Worm (Caenorhabditis elegans): ENCODE results near the gene mrck-1.

mrck-1 gene

DNA sequence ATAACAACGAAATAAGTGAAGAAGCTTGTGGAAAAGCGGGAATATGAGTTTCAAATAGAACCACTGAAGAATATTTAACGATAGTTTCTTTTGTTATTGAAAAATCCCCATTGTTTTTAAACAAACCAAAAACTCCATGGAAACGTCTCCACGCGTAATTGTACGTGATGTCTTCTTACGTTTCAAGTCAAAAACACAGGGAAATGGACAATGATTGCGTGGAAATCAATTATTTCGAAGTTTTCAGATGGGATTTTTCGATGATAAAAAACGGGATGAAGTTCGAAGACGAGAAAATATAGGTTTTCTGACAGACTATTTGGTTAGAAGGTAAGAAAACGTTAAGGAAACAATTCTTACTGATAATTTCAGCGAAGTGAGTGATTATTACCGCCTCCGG lies 14.1 kb upstream of the mrck-1 start, which contains the start of the genes K12B6.4 and spe-49:
K12B6.4 (minus strand) TSS at position 101 of the 400 bp plus-strand sequence.
spe-49 (plus strand) TSS at position 185 of the 400 bp plus-strand sequence.
- no peak for TF ChIP-seq fkh-3 (tag; optimal IDR thresholded peaks at IDR 0.05)
- no peak for TF ChIP-seq ceh-40 (GFP tag; IDR thresholded peaks at IDR 0.05)
- TF ChIP-seq B0261.1 (tag; optimal IDR thresholded peaks at IDR 0.05): no peak
- TF ChIP-seq C06A6.2 (GFP tag; conservative IDR thresholded peaks at IDR 0.05): no peak
- TF ChIP-seq T07F8.4 (tag; optimal IDR thresholded peaks at IDR 0.05): no peak
- no peak for TF ChIP-seq rpc-1 (optimal IDR thresholded peaks at IDR 0.05)
- no peak for TF ChIP-seq rpc-1 (tag; optimal IDR thresholded peaks at IDR 0.05)

DNA sequence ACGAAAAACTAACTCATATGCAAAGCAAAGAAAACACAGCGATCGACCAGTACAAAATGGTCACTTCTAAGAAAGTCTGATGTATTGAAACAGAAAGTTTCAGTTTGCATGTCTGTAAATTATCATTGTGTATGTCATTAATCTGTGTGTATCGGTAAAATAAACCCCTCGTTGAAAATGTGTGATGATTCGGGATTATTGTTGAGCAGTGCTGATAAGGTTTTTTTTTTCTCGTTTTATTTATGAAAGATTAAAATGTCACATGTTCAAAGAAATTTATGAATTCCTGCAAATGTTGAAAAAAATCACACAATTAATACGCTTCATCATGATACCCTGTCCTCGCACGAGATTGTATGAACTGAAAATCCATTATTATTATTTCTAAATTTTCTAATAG lies 13.0 kb upstream of the mrck-1 start:
- no peak for TF ChIP-seq nfya-1 (tag; optimal IDR thresholded peaks at IDR 0.05; ENCODE audit: borderline replicate concordance, insufficient read depth)
- TF ChIP-seq nhr-90 (tag; optimal IDR thresholded peaks at IDR 0.05): no peak
- TF ChIP-seq nhr-80 (tag; optimal IDR thresholded peaks at IDR 0.05): peak; percentile 34

DNA sequence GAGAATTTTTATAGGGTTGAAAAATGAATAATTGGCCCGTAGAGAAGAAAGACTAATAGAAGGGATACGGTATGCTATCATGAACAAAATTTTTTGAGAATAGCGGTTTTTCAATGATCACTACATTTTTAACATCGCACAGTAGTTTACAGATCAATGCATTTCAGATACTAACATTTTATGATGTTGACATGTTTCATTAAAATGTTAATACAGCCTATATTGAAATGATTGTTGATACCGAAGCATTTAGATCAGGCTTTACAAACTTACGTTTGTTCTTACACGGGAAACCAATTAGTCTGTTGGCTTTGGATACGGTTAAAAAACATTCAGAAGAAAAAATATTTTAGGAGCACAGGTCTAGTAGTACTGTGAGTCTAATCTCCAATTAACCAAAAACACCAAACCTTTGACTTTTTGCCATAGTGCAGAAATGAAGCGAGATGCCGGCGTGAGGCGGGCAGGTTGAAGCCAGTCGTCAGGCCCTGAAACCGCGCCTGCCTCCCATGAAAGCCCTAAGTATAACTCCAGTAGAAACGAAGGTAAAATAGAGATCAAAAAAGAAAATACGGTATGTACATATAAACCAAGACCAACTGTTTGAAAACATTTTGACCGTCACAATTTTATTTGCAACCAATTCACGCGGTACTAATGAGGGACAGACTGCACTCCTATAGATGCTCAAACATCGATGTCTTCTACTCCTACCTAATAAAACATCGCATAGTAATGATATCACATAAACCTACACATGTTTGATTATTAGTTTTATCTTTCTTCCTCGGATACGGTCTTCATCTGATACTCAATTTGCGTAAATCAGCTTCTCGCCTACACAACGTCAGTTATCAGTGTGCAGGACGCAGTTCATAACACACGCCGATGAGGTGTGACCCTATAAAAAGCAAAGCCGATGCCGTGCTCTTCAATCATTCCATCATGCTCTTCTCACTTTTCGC lies 11.3 kb upstream of the mrck-1 start, which contains the start of gene fil-2:
fil-2 (plus strand) TSS at position 915 of the 965 bp plus-strand sequence.
- TF ChIP-seq T26A5.8 (tag; optimal IDR thresholded peaks at IDR 0.05): peak; percentile 17
- TF ChIP-seq bed-2 (GFP tag; IDR thresholded peaks at IDR 0.05): no peak
- no peak for TF ChIP-seq snpc-1.1 (tag; optimal IDR thresholded peaks at IDR 0.05; ENCODE audit: insufficient read depth)
- TF ChIP-seq F52B5.7 (tag; optimal IDR thresholded peaks at IDR 0.05): peak; percentile 12
- TF ChIP-seq F57C9.4 (tag; optimal IDR thresholded peaks at IDR 0.05): peak; percentile 38
- peak; percentile 23 for TF ChIP-seq ztf-26 (tag; optimal IDR thresholded peaks at IDR 0.05)
- TF ChIP-seq die-1 (tag; optimal IDR thresholded peaks at IDR 0.05): no peak
- no peak; the same call in 1 of the 2 replicates for TF ChIP-seq Y95B8A.8 (GFP tag; IDR thresholded peaks at IDR 0.05)
- TF ChIP-seq K11D2.4 (GFP tag; IDR thresholded peaks at IDR 0.05): peak; percentile 40
- peak; percentile 91 for TF ChIP-seq B0336.3 (GFP tag; IDR thresholded peaks at IDR 0.05)
- TF ChIP-seq athp-1 (tag; optimal IDR thresholded peaks at IDR 0.05): no peak
- no peak for TF ChIP-seq ama-1 (optimal IDR thresholded peaks at IDR 0.05)
- TF ChIP-seq ama-1 (GFP tag; optimal IDR thresholded peaks at IDR 0.05): no peak
- 0 out of 2 replicates have a peak, but pooled peaks have one; percentile 19 for TF ChIP-seq hmg-20 (GFP tag; IDR thresholded peaks at IDR 0.05)
- no peak for TF ChIP-seq egrh-3 (GFP tag; IDR thresholded peaks at IDR 0.05)
- TF ChIP-seq rcor-1 (GFP tag; IDR thresholded peaks at IDR 0.05): peak; percentile 34; the same call in 1 of the 2 replicates
- no peak for TF ChIP-seq dpl-1 (GFP tag; optimal IDR thresholded peaks at IDR 0.05)
- TF ChIP-seq snpc-1.3 (tag; optimal IDR thresholded peaks at IDR 0.05; ENCODE audit: insufficient read depth): peak; percentile 8
- no peak for TF ChIP-seq tbx-9 (tag; optimal IDR thresholded peaks at IDR 0.05; ENCODE audit: borderline replicate concordance)
- TF ChIP-seq hmg-1.2 (GFP tag; IDR thresholded peaks at IDR 0.05): 0 out of 2 replicates have a peak, but pooled peaks have one; percentile 21
- TF ChIP-seq ZK185.1 (tag; optimal IDR thresholded peaks at IDR 0.05; ENCODE audit: poor library complexity, severe bottlenecking): peak; percentile 65
- no peak for TF ChIP-seq D2030.7 (GFP tag; IDR thresholded peaks at IDR 0.05)
- no peak for TF ChIP-seq attf-5 (GFP tag; optimal IDR thresholded peaks at IDR 0.05)
- TF ChIP-seq ceh-27 (GFP tag; optimal IDR thresholded peaks at IDR 0.05): no peak
- TF ChIP-seq cebp-1 (GFP tag; IDR thresholded peaks at IDR 0.05): no peak
- peak; percentile 71 for TF ChIP-seq cebp-1 (tag; optimal IDR thresholded peaks at IDR 0.05)
- TF ChIP-seq mel-28 (tag; optimal IDR thresholded peaks at IDR 0.05; ENCODE audit: borderline replicate concordance): no peak
- peak; percentile 29 for TF ChIP-seq fkh-3 (tag; optimal IDR thresholded peaks at IDR 0.05)
- no peak for TF ChIP-seq attf-3 (GFP tag; conservative IDR thresholded peaks at IDR 0.05)
- peak; percentile 81 for TF ChIP-seq tlf-1 (GFP tag; optimal IDR thresholded peaks at IDR 0.05)
- peak; percentile 74 for TF ChIP-seq ztf-3 (GFP tag; optimal IDR thresholded peaks at IDR 0.05)
- peak; percentile 56; the same call in 1 of the 2 replicates for TF ChIP-seq madf-3 (GFP tag; IDR thresholded peaks at IDR 0.05)
- TF ChIP-seq lin-35 (GFP tag; optimal IDR thresholded peaks at IDR 0.05): no peak
- TF ChIP-seq lag-1 (GFP tag; IDR thresholded peaks at IDR 0.05): no peak
- TF ChIP-seq egl-18 (GFP tag; IDR thresholded peaks at IDR 0.05): no peak
